Fruit fly (Drosophila melanogaster): ENCODE results near the gene Larp4B.
A peak's percentile ranks its signal among the peaks of the same experiment; 100 is the strongest.

The Larp4B gene

DNA sequence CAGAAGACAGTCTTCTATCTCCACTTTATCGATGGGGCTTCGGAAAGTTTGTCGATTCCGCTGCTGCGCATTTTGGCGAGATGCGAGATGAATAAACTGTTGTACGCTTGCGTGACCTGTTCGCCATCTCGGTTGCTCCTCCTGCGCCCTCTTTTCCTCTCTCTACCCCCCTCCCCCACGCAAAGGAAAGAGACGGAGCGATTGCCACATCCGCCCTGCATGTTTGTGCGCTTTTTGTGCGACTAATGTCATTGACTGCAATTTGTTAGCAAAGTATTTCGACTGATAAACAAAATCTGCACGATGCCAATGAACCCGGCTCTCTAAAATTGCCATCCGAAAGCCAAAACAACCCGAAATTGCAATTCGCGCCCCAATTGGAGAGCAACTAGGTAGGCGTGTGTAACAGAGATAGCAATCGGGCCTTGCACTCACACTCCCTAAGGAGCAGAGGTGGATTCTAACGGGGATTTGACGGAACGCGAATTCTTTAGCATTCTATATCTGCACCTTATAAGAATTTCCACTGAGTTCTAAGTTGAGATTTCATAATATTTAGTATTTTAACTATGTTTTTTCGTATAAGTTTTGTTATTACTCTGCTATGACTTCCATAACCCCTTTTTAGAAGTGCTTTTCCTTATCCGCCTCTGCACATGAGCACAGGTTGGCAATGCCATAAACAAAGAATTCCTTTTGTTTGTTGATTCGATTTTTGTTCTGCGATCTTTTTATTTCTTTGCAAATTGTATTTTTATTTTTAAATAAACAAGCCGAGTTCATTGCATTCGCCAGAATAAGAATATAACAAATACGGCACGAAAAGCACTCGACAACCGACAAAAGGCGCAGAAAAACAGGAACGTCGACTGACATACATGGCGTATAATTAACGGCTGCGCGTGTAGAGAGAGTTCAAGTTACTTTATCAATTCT lies 22.8 kb downstream of the Larp4B start, which contains the start of gene CG43389 (continued):
- no peak for TF ChIP-seq CG2129 (GFP tag; IDR thresholded peaks at IDR 0.05; ENCODE audit: partially characterized antibody)
- no peak for TF ChIP-seq CG2116 (GFP tag; optimal IDR thresholded peaks at IDR 0.05)
- TF ChIP-seq CG15269 (tag; optimal IDR thresholded peaks at IDR 0.05) = no peak
- no peak for TF ChIP-seq CG3995 (GFP tag; optimal IDR thresholded peaks at IDR 0.05)
- TF ChIP-seq CG13424 (tag; optimal IDR thresholded peaks at IDR 0.05) = no peak
- TF ChIP-seq grau (tag; optimal IDR thresholded peaks at IDR 0.05) = no peak
- peak; percentile 99 for TF ChIP-seq lbe (GFP tag; optimal IDR thresholded peaks at IDR 0.05)
- TF ChIP-seq sens (GFP tag) = peak; percentile 22
- TF ChIP-seq hb (GFP tag; IDR thresholded peaks at IDR 0.05; ENCODE audit: partially characterized antibody) = no peak

- TF ChIP-seq gem (tag; optimal IDR thresholded peaks at IDR 0.05) (peak; percentile 45), nmo (GFP tag; optimal IDR thresholded peaks at IDR 0.05) (peak; percentile 74), CG3281 (GFP tag; optimal IDR thresholded peaks at IDR 0.05) (peak; percentile 15), NC2α (GFP tag; optimal IDR thresholded peaks at IDR 0.05) (peak; percentile 2), eve (GFP tag; optimal IDR thresholded peaks at IDR 0.05) (peak in 1 of 2 experiments; percentile 73), CG6175 (GFP tag; IDR thresholded peaks at IDR 0.05) (no peak), chm (GFP tag; IDR thresholded peaks at IDR 0.05) (no peak), CG6854 (GFP tag; optimal IDR thresholded peaks at IDR 0.05) (no peak), CG9437 (GFP tag; optimal IDR thresholded peaks at IDR 0.05) (peak; percentile 49), phol (tag; optimal IDR thresholded peaks at IDR 0.05) (peak; percentile 56), CG10209 (GFP tag; optimal IDR thresholded peaks at IDR 0.05) (peak; percentile 46), dmrt99B (tag; optimal IDR thresholded peaks at IDR 0.05) (peak; percentile 62), CG11696 (GFP tag; IDR thresholded peaks at IDR 0.05) (peak; percentile 61; the same call in 1 of the 2 replicates), CG8924 (tag; optimal IDR thresholded peaks at IDR 0.05) (peak; percentile 54), Xbp1 (GFP tag; optimal IDR thresholded peaks at IDR 0.05) (peak; percentile 59), CG17359 (tag; optimal IDR thresholded peaks at IDR 0.05) (peak; percentile 34), CG30431 (GFP tag; optimal IDR thresholded peaks at IDR 0.05) (peak; percentile 41), hkb (optimal IDR thresholded peaks at IDR 0.05) (no peak), hkb (GFP tag; IDR thresholded peaks at IDR 0.05) (peak; percentile 54; the same call in 1 of the 2 replicates), CG11695 (GFP tag; IDR thresholded peaks at IDR 0.05) (0 out of 3 replicates have a peak, but pooled peaks have one; percentile 25), gro (GFP tag; optimal IDR thresholded peaks at IDR 0.05) (no peak), CG43689 (GFP tag; IDR thresholded peaks at IDR 0.05) (no peak), CG10565 (GFP tag; optimal IDR thresholded peaks at IDR 0.05) (no peak), CG17612 (GFP tag; IDR thresholded peaks at IDR 0.05) (no peak), CG2202 (tag; optimal IDR thresholded peaks at IDR 0.05) (no peak), Asciz (GFP tag; optimal IDR thresholded peaks at IDR 0.05) (peak; percentile 64), CG16815 (GFP tag; optimal IDR thresholded peaks at IDR 0.05) (peak; percentile 33), Dll (GFP tag; IDR thresholded peaks at IDR 0.05; ENCODE audit: partially characterized antibody) (no peak), crol (GFP tag; IDR thresholded peaks at IDR 0.05) (peak; percentile 45; the same call in 1 of the 2 replicates), Atf-2 (GFP tag; optimal IDR thresholded peaks at IDR 0.05) (peak; percentile 29), CG6689 (GFP tag; IDR thresholded peaks at IDR 0.05) (peak; percentile 41), B-H1 (GFP tag; IDR thresholded peaks at IDR 0.05) (no peak), cas (GFP tag; IDR thresholded peaks at IDR 0.05) (no peak), CG2678 (tag; optimal IDR thresholded peaks at IDR 0.05) (peak; percentile 50), bcd (GFP tag; optimal IDR thresholded peaks at IDR 0.05) (peak; percentile 43), Hr3 (GFP tag; optimal IDR thresholded peaks at IDR 0.05) (peak; percentile 18)
These were observed 24.4 kb downstream of the Larp4B start for dm6 chr3L:3248714-3249663.

Measured in whole organism, embryonic.